Worm (Caenorhabditis elegans) whole organism, mixed stage, embryonic: Measurements from ENCODE around the gene F40D4.17.

Experiments
- blmp-1 ChIP-seq: fragments of 150-350 bp; optimal IDR thresholded peaks from 2 replicates; lab custom pipeline; 2014; ENCODE audit warnings: missing biosample characterization, missing genetic modification characterization
- flh-1 ChIP-seq: fragments of 200-800 bp; sonication (Bioruptor generic); optimal IDR thresholded peaks from 2 replicates; lab custom pipeline; 2018; ENCODE audit warnings: mild to moderate bottlenecking, missing genetic modification characterization, moderate library complexity, missing compliant biosample characterization
- lin-13 ChIP-seq: fragments of 150-350 bp; optimal IDR thresholded peaks from 2 replicates; lab custom pipeline; 2014; ENCODE audit warnings: missing biosample characterization, missing genetic modification characterization
- nhr-76 ChIP-seq: sonication (generic microtip); optimal IDR thresholded peaks from 2 replicates; lab custom pipeline; 2017; ENCODE audit warnings: missing biosample characterization, missing genetic modification characterization
- snpc-4 ChIP-seq: fragments of 150-350 bp; optimal IDR thresholded peaks from 2 replicates; lab custom pipeline; 2014; ENCODE audit warnings: missing biosample characterization, missing genetic modification characterization

DNA sequence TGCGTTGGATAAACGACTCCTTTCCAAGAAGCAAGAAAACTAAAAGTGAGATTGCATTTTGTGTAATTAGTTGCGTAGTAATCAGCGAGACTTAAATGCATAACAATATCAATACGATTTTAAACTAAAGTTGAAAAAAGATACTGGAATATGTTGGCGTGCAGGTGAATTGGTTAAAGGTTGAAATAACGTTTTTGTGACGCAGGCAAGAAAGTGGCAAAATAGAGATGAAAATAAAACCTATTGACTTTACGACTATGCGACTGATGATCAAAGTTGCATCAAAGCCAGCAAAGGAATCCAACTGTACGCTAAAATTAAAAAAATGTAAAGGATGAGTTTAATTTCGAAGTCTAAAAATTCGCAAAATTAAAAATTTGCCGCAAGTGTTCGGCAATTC, 10.2 kb upstream of the F40D4.17 start, which contains the start of gene srh-102:
- TF ChIP-seq blmp-1 (tag; lab: Kevin White, UChicago) (no peak), nhr-76 (tag; lab: Kevin White, UChicago) (no peak), flh-1 (GFP tag; lab: Kevin White, UChicago) (no peak), lin-13 (tag; lab: Kevin White, UChicago) (no peak), snpc-4 (tag; lab: Kevin White, UChicago) (no peak)
